Worm (Caenorhabditis elegans) whole organism, L3 larva: Measurements from ENCODE around the gene ZK622.1.

ENCODE experiments used
- ZK546.5 ChIP-seq: sonication (generic microtip); optimal IDR thresholded peaks from 2 replicates; lab custom pipeline; 2017; ENCODE audit warnings: missing biosample characterization, missing genetic modification characterization
- aly-2 ChIP-seq: fragments of 150-350 bp; optimal IDR thresholded peaks from 2 replicates; lab custom pipeline; 2014; ENCODE audit warnings: missing biosample characterization, missing genetic modification characterization
- ceh-28 ChIP-seq: fragments of 150-350 bp; optimal IDR thresholded peaks from 2 replicates; lab custom pipeline; 2014; ENCODE audit warnings: missing biosample characterization, missing genetic modification reagents, missing genetic modification characterization
- ceh-82 ChIP-seq: fragments of 150-350 bp; optimal IDR thresholded peaks from 2 replicates; lab custom pipeline; 2014; ENCODE audit warnings: missing biosample characterization, missing genetic modification characterization
- ceh-9 ChIP-seq: sonication (generic microtip); optimal IDR thresholded peaks from 2 replicates; lab custom pipeline; 2018; ENCODE audit warnings: missing biosample characterization, missing genetic modification characterization
- daf-12 ChIP-seq: fragments of 150-350 bp; optimal IDR thresholded peaks from 2 replicates; lab custom pipeline; 2014; ENCODE audit warnings: missing biosample characterization, missing genetic modification reagents, missing genetic modification characterization
- egl-27 ChIP-seq: sonication (generic microtip); optimal IDR thresholded peaks from 4 replicates; lab custom pipeline; 2017; ENCODE audit warnings: missing biosample characterization, missing genetic modification reagents, missing genetic modification characterization
- elt-1 ChIP-seq: fragments of 150-350 bp; optimal IDR thresholded peaks from 2 replicates; lab custom pipeline; 2014; ENCODE audit warnings: missing biosample characterization, missing genetic modification characterization
- elt-2 ChIP-seq: sonication (generic microtip); optimal IDR thresholded peaks from 2 replicates; lab custom pipeline; 2016; ENCODE audit warnings: missing genetic modification reagents, mild to moderate bottlenecking, missing genetic modification characterization, missing compliant biosample characterization
- elt-3 ChIP-seq, 3 experiments: fragments of 150-350 bp in 1 of 3; sonication (generic microtip) in 2 of 3; optimal IDR thresholded peaks; 2 replicates in 2 of 3; 4 replicates in 1 of 3; lab custom pipeline; 2014 to 2017; ENCODE audit warnings: missing biosample characterization in 3 of 3, missing genetic modification characterization in 3 of 3
- eor-1 ChIP-seq, 2 experiments: fragments of 150-350 bp; optimal IDR thresholded peaks; 2 replicates each; lab custom pipeline; 2014 to 2018; ENCODE audit warnings: missing biosample characterization in 2 of 2, missing genetic modification characterization in 2 of 2
- fkh-10 ChIP-seq: sonication (generic microtip); optimal IDR thresholded peaks from 2 replicates; lab custom pipeline; 2017; ENCODE audit warnings: missing biosample characterization, missing genetic modification reagents, missing genetic modification characterization
- fos-1 ChIP-seq: fragments of 150-350 bp; optimal IDR thresholded peaks from 2 replicates; lab custom pipeline; 2014; ENCODE audit warnings: missing biosample characterization, missing genetic modification characterization
- hmg-11 ChIP-seq: sonication (generic microtip); optimal IDR thresholded peaks from 2 replicates; lab custom pipeline; 2016; ENCODE audit warnings: missing genetic modification characterization, missing compliant biosample characterization
- jun-1 ChIP-seq: fragments of 150-350 bp; optimal IDR thresholded peaks from 2 replicates; lab custom pipeline; 2014; ENCODE audit warnings: missing biosample characterization, missing genetic modification reagents, missing genetic modification characterization
- lin-15B ChIP-seq: fragments of 150-350 bp; optimal IDR thresholded peaks from 2 replicates; lab custom pipeline; 2014; ENCODE audit warnings: missing biosample characterization, missing genetic modification characterization
- lin-39 ChIP-seq: fragments of 150-350 bp; optimal IDR thresholded peaks from 2 replicates; lab custom pipeline; 2018; ENCODE audit warnings: missing biosample characterization, missing genetic modification reagents, missing genetic modification characterization
- lsy-12 ChIP-seq: sonication (generic microtip); optimal IDR thresholded peaks from 2 replicates; lab custom pipeline; 2016; ENCODE audit warnings: mild to moderate bottlenecking, missing genetic modification characterization, missing compliant biosample characterization
- mdl-1 ChIP-seq: fragments of 150-350 bp; optimal IDR thresholded peaks from 2 replicates; lab custom pipeline; 2014; ENCODE audit warnings: missing biosample characterization, missing genetic modification characterization
- mml-1 ChIP-seq: fragments of 150-350 bp; sonication (generic microtip); optimal IDR thresholded peaks from 3 replicates; lab custom pipeline; 2014; ENCODE audit warnings: missing biosample characterization, missing genetic modification characterization
- nfya-1 ChIP-seq: sonication (generic microtip); optimal IDR thresholded peaks from 2 replicates; lab custom pipeline; 2017; ENCODE audit warnings: missing genetic modification characterization, mild to moderate bottlenecking, missing compliant biosample characterization, antibody characterized with exemption, moderate library complexity; ENCODE audit not compliant: insufficient read depth
- nhr-11 ChIP-seq: fragments of 150-350 bp; optimal IDR thresholded peaks from 2 replicates; lab custom pipeline; 2014; ENCODE audit warnings: missing biosample characterization, missing genetic modification characterization
- nhr-23 ChIP-seq: fragments of 150-350 bp; optimal IDR thresholded peaks from 2 replicates; lab custom pipeline; 2014; ENCODE audit warnings: missing biosample characterization, missing genetic modification reagents, missing genetic modification characterization
- nhr-237 ChIP-seq: fragments of 150-350 bp; optimal IDR thresholded peaks from 2 replicates; lab custom pipeline; 2014; ENCODE audit warnings: missing biosample characterization, missing genetic modification characterization
- nhr-28 ChIP-seq: fragments of 150-350 bp; optimal IDR thresholded peaks from 2 replicates; lab custom pipeline; 2014; ENCODE audit warnings: missing biosample characterization, missing genetic modification characterization
- nhr-43 ChIP-seq: sonication (generic microtip); optimal IDR thresholded peaks from 2 replicates; lab custom pipeline; 2016; ENCODE audit warnings: mild to moderate bottlenecking, missing genetic modification characterization, missing compliant biosample characterization; ENCODE audit not compliant: poor library complexity, severe bottlenecking
- nhr-67 ChIP-seq: fragments of 150-350 bp; optimal IDR thresholded peaks from 2 replicates; lab custom pipeline; 2014; ENCODE audit warnings: missing biosample characterization, missing genetic modification characterization
- nhr-76 ChIP-seq: fragments of 150-350 bp; sonication (generic microtip); optimal IDR thresholded peaks from 5 replicates; lab custom pipeline; 2014; ENCODE audit warnings: missing biosample characterization, missing genetic modification characterization
- nhr-77 ChIP-seq: fragments of 150-350 bp; optimal IDR thresholded peaks from 2 replicates; lab custom pipeline; 2014; ENCODE audit warnings: missing biosample characterization, missing genetic modification characterization
- pqm-1 ChIP-seq: fragments of 150-350 bp; optimal IDR thresholded peaks from 2 replicates; lab custom pipeline; 2017; ENCODE audit warnings: missing biosample characterization, missing genetic modification characterization, inconsistent platforms
- tbx-2 ChIP-seq: sonication (generic microtip); optimal IDR thresholded peaks from 2 replicates; lab custom pipeline; 2016; ENCODE audit warnings: mild to moderate bottlenecking, missing genetic modification characterization, missing compliant biosample characterization
- unc-39 ChIP-seq: sonication (generic microtip); optimal IDR thresholded peaks from 4 replicates; lab custom pipeline; 2017; ENCODE audit warnings: missing biosample characterization, missing genetic modification characterization
- unc-62 ChIP-seq: fragments of 150-350 bp; sonication (generic microtip); optimal IDR thresholded peaks from 4 replicates; lab custom pipeline; 2014; ENCODE audit warnings: missing biosample characterization, missing genetic modification reagents, missing genetic modification characterization
- zag-1 ChIP-seq: fragments of 150-350 bp; optimal IDR thresholded peaks from 2 replicates; lab custom pipeline; 2014; ENCODE audit warnings: missing biosample characterization, missing genetic modification characterization
- ztf-11 ChIP-seq: fragments of 150-350 bp; optimal IDR thresholded peaks from 2 replicates; lab custom pipeline; 2014; ENCODE audit warnings: missing biosample characterization, missing genetic modification characterization
- ztf-4 ChIP-seq: fragments of 150-350 bp; optimal IDR thresholded peaks from 2 replicates; lab custom pipeline; 2014; ENCODE audit warnings: missing biosample characterization, missing genetic modification characterization

Gene ZK622.1

ce11 chrII:5264650-5265049, 28.9 kb upstream of the ZK622.1 start:
- TF ChIP-seq fkh-10 (GFP tag; lab: Kevin White, UChicago), result no peak
- TF ChIP-seq elt-2 (tag; lab: Kevin White, UChicago), result peak; percentile 68
- peak; percentile 29 for TF ChIP-seq pqm-1 (tag; lab: Kevin White, UChicago)
- TF ChIP-seq nhr-23 (tag; lab: Kevin White, UChicago), result no peak

DNA sequence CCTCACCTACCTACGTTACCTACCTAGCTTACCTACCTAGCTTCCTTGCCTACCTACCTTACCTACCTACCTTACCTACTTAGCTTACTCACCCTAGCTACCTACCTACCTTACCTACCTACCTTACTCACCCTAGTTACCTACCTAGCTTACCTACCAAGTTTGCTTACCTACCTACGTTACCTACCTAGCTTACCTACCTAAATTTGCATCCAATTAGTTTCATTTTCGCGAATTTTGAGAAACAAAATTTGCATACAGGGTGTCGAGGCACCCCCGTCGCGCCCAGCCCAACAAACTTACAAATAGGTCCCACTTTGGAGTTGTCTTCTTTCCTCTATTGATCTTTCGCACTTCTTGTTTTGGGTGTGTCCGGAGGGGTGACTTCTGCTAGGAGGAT, 24.6 kb upstream of the ZK622.1 start:
- TF ChIP-seq ceh-82 (no peak), nhr-28 (no peak), elt-2 (tag; lab: Kevin White, UChicago) (no peak), nhr-77 (tag; lab: Kevin White, UChicago) (no peak)

ce11 chrII:5271729-5272322, 21.8 kb upstream of the ZK622.1 start, which contains the start of gene drn-1:
TSS of gene drn-1 (minus strand) at chrII:5271845.
- TF ChIP-seq zag-1 (tag; lab: Kevin White, UChicago) (no peak), elt-3 (tag; optimal IDR thresholded peaks at IDR 0.05; lab: Kevin White, UChicago) (no peak), fkh-10 (GFP tag; lab: Kevin White, UChicago) (peak; percentile 71), unc-62 (GFP tag; lab: Kevin White, UChicago) (no peak), nhr-28 (no peak), aly-2 (tag; lab: Kevin White, UChicago) (no peak), ztf-11 (no peak), lsy-12 (tag; lab: Kevin White, UChicago) (no peak), nfya-1 (tag; lab: Kevin White, UChicago) (peak; percentile 43), ztf-4 (tag; lab: Kevin White, UChicago) (no peak), eor-1 (tag; optimal IDR thresholded peaks at IDR 0.05; lab: Kevin White, UChicago) (no peak), tbx-2 (tag; lab: Kevin White, UChicago) (no peak), ceh-9 (tag; lab: Kevin White, UChicago) (no peak), unc-39 (tag; lab: Kevin White, UChicago) (no peak), hmg-11 (tag; lab: Kevin White, UChicago) (peak; percentile 23), pqm-1 (tag; lab: Kevin White, UChicago) (no peak), lin-15B (tag; lab: Kevin White, UChicago) (no peak)

DNA sequence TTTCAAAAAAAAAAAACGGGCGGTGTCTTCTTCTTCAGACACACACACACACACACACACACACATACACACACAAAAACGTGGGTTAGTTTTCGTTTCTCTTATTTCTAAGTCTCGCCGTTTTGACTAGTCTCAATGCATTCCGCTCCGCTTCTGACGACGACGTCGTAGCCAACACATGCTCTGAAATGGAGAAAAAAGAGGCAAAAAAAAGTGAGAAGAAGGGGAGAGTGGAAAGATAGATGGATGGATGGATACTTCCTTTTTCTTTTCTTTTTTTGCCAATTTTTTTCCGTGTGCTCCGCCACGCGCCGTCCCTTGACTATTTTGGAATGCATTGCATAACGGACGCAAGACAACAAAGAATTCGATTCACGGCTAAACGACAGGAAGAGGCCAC, 16.9 kb upstream of the ZK622.1 start:
- TF ChIP-seq lin-39 (tag; lab: Kevin White, UChicago) (peak; percentile 63), ztf-11 (no peak), daf-12 (tag; lab: Kevin White, UChicago) (no peak), mml-1 (tag; lab: Kevin White, UChicago) (no peak), elt-1 (tag; lab: Kevin White, UChicago) (no peak), ZK546.5 (tag; lab: Kevin White, UChicago) (no peak), nfya-1 (tag; lab: Kevin White, UChicago) (peak; percentile 57), jun-1 (tag; lab: Kevin White, UChicago) (no peak), nhr-67 (no peak), hmg-11 (tag; lab: Kevin White, UChicago) (peak; percentile 30), nhr-76 (tag; lab: Kevin White, UChicago) (no peak), eor-1 (tag; optimal IDR thresholded peaks at IDR 0.05; lab: Kevin White, UChicago) (no peak), nhr-237 (tag; lab: Kevin White, UChicago) (no peak), pqm-1 (tag; lab: Kevin White, UChicago) (no peak), mdl-1 (no peak), lin-15B (tag; lab: Kevin White, UChicago) (no peak), egl-27 (no peak), zag-1 (tag; lab: Kevin White, UChicago) (no peak), fkh-10 (GFP tag; lab: Kevin White, UChicago) (peak; percentile 57), nhr-43 (no peak), ceh-28 (tag; lab: Kevin White, UChicago) (no peak), nhr-11 (tag; lab: Kevin White, UChicago) (no peak), unc-39 (tag; lab: Kevin White, UChicago) (no peak), fos-1 (tag; lab: Kevin White, UChicago) (no peak)
